Worm (Caenorhabditis elegans): ENCODE results near the gene C28C12.1.

C28C12.1 gene

ce11 chrIV:8528345-8528744 lies 26.9 kb downstream of the C28C12.1 start:
- TF ChIP-seq ets-7 (tag; optimal IDR thresholded peaks at IDR 0.05): no peak
- TF ChIP-seq ama-1 (optimal IDR thresholded peaks at IDR 0.05): no peak
- TF ChIP-seq hmbx-1 (tag; optimal IDR thresholded peaks at IDR 0.05): no peak
- no peak for TF ChIP-seq hnd-1 (tag; optimal IDR thresholded peaks at IDR 0.05)
- TF ChIP-seq F13C5.2 (tag; optimal IDR thresholded peaks at IDR 0.05): no peak
- TF ChIP-seq ceh-13 (GFP tag; optimal IDR thresholded peaks at IDR 0.05): no peak
- no peak for TF ChIP-seq tra-4 (tag; optimal IDR thresholded peaks at IDR 0.05)
- no peak for TF ChIP-seq sea-1 (GFP tag; conservative IDR thresholded peaks at IDR 0.05)
- TF ChIP-seq tbx-37 (GFP tag; conservative IDR thresholded peaks at IDR 0.05): no peak
- TF ChIP-seq tbx-11 (GFP tag; IDR thresholded peaks at IDR 0.05): no peak
- TF ChIP-seq aly-1 (tag; optimal IDR thresholded peaks at IDR 0.05): no peak
- no peak for TF ChIP-seq scrt-1 (GFP tag; IDR thresholded peaks at IDR 0.05)
- no peak for TF ChIP-seq ceh-36 (tag; optimal IDR thresholded peaks at IDR 0.05)
- no peak for TF ChIP-seq flt-1 (GFP tag; IDR thresholded peaks at IDR 0.05)
- TF ChIP-seq hmg-4 (GFP tag; optimal IDR thresholded peaks at IDR 0.05): no peak
- no peak for TF ChIP-seq pes-1 (GFP tag; IDR thresholded peaks at IDR 0.05)

- TF ChIP-seq tbx-11 (GFP tag; IDR thresholded peaks at IDR 0.05): no peak
- TF ChIP-seq ceh-36 (tag; optimal IDR thresholded peaks at IDR 0.05): no peak
Measured at ce11 chrIV:8529039-8529438, 27.6 kb downstream of the C28C12.1 start.

- TF ChIP-seq aly-1 (tag; optimal IDR thresholded peaks at IDR 0.05) (no peak), scrt-1 (GFP tag; IDR thresholded peaks at IDR 0.05) (no peak), B0310.2 (tag; optimal IDR thresholded peaks at IDR 0.05) (no peak), F13C5.2 (tag; optimal IDR thresholded peaks at IDR 0.05) (no peak), pes-1 (GFP tag; IDR thresholded peaks at IDR 0.05) (no peak), ets-7 (tag; optimal IDR thresholded peaks at IDR 0.05) (no peak), ceh-13 (GFP tag; optimal IDR thresholded peaks at IDR 0.05) (no peak), hmg-4 (GFP tag; optimal IDR thresholded peaks at IDR 0.05) (no peak), tbx-11 (GFP tag; IDR thresholded peaks at IDR 0.05) (no peak), ceh-36 (tag; optimal IDR thresholded peaks at IDR 0.05) (no peak), hnd-1 (tag; optimal IDR thresholded peaks at IDR 0.05) (no peak), flt-1 (GFP tag; IDR thresholded peaks at IDR 0.05) (no peak), ama-1 (optimal IDR thresholded peaks at IDR 0.05) (no peak), hmbx-1 (tag; optimal IDR thresholded peaks at IDR 0.05) (no peak), sea-1 (GFP tag; conservative IDR thresholded peaks at IDR 0.05) (no peak), tra-4 (tag; optimal IDR thresholded peaks at IDR 0.05) (no peak), tbx-37 (GFP tag; conservative IDR thresholded peaks at IDR 0.05) (no peak)
Measured at ce11 chrIV:8530042-8531027, 28.9 kb downstream of the C28C12.1 start.

ce11 chrIV:8532024-8532423 lies 30.5 kb downstream of the C28C12.1 start:
- no peak for TF ChIP-seq aly-1 (tag; optimal IDR thresholded peaks at IDR 0.05)

- TF ChIP-seq hmbx-1 (tag; optimal IDR thresholded peaks at IDR 0.05) (no peak), B0310.2 (tag; optimal IDR thresholded peaks at IDR 0.05) (no peak), tra-4 (tag; optimal IDR thresholded peaks at IDR 0.05) (no peak), ama-1 (optimal IDR thresholded peaks at IDR 0.05) (no peak), sea-1 (GFP tag; conservative IDR thresholded peaks at IDR 0.05) (no peak), tbx-11 (GFP tag; IDR thresholded peaks at IDR 0.05) (no peak), ets-7 (tag; optimal IDR thresholded peaks at IDR 0.05) (no peak)
Measured at ce11 chrIV:8532796-8533195, 31.3 kb downstream of the C28C12.1 start.

- TF ChIP-seq hmg-4 (GFP tag; optimal IDR thresholded peaks at IDR 0.05): no peak
- no peak for TF ChIP-seq tra-4 (tag; optimal IDR thresholded peaks at IDR 0.05)
- TF ChIP-seq ceh-13 (GFP tag; optimal IDR thresholded peaks at IDR 0.05): no peak
- no peak for TF ChIP-seq B0310.2 (tag; optimal IDR thresholded peaks at IDR 0.05)
- no peak for TF ChIP-seq tbx-37 (GFP tag; conservative IDR thresholded peaks at IDR 0.05)
- TF ChIP-seq hmbx-1 (tag; optimal IDR thresholded peaks at IDR 0.05): no peak
- no peak for TF ChIP-seq aly-1 (tag; optimal IDR thresholded peaks at IDR 0.05)
- no peak for TF ChIP-seq tbx-11 (GFP tag; IDR thresholded peaks at IDR 0.05)
- no peak for TF ChIP-seq hnd-1 (tag; optimal IDR thresholded peaks at IDR 0.05)
- TF ChIP-seq scrt-1 (GFP tag; IDR thresholded peaks at IDR 0.05): no peak
- no peak for TF ChIP-seq ceh-36 (tag; optimal IDR thresholded peaks at IDR 0.05)
- TF ChIP-seq ama-1 (optimal IDR thresholded peaks at IDR 0.05): no peak
- TF ChIP-seq F13C5.2 (tag; optimal IDR thresholded peaks at IDR 0.05): no peak
- TF ChIP-seq sea-1 (GFP tag; conservative IDR thresholded peaks at IDR 0.05): no peak
- TF ChIP-seq flt-1 (GFP tag; IDR thresholded peaks at IDR 0.05): no peak
- no peak for TF ChIP-seq ets-7 (tag; optimal IDR thresholded peaks at IDR 0.05)
- no peak for TF ChIP-seq pes-1 (GFP tag; IDR thresholded peaks at IDR 0.05)
Measured at ce11 chrIV:8534189-8534588, 32.7 kb downstream of the C28C12.1 start.

ce11 chrIV:8534997-8535414 lies 33.5 kb downstream of the C28C12.1 start:
- TF ChIP-seq pes-1 (GFP tag; IDR thresholded peaks at IDR 0.05): no peak
- TF ChIP-seq hmg-4 (GFP tag; optimal IDR thresholded peaks at IDR 0.05): no peak
- TF ChIP-seq hnd-1 (tag; optimal IDR thresholded peaks at IDR 0.05): no peak
- TF ChIP-seq scrt-1 (GFP tag; IDR thresholded peaks at IDR 0.05): no peak
- TF ChIP-seq F13C5.2 (tag; optimal IDR thresholded peaks at IDR 0.05): no peak
- no peak for TF ChIP-seq hmbx-1 (tag; optimal IDR thresholded peaks at IDR 0.05)
- TF ChIP-seq ama-1 (optimal IDR thresholded peaks at IDR 0.05): no peak
- TF ChIP-seq tra-4 (tag; optimal IDR thresholded peaks at IDR 0.05): no peak

ce11 chrIV:8535946-8536345 lies 34.5 kb downstream of the C28C12.1 start:
- TF ChIP-seq B0310.2 (tag; optimal IDR thresholded peaks at IDR 0.05): no peak
- TF ChIP-seq pes-1 (GFP tag; IDR thresholded peaks at IDR 0.05): no peak
- no peak for TF ChIP-seq scrt-1 (GFP tag; IDR thresholded peaks at IDR 0.05)
- no peak for TF ChIP-seq tra-4 (tag; optimal IDR thresholded peaks at IDR 0.05)
- no peak for TF ChIP-seq hnd-1 (tag; optimal IDR thresholded peaks at IDR 0.05)
- no peak for TF ChIP-seq hmbx-1 (tag; optimal IDR thresholded peaks at IDR 0.05)
- TF ChIP-seq aly-1 (tag; optimal IDR thresholded peaks at IDR 0.05): no peak
- TF ChIP-seq tbx-11 (GFP tag; IDR thresholded peaks at IDR 0.05): no peak
- TF ChIP-seq tbx-37 (GFP tag; conservative IDR thresholded peaks at IDR 0.05): no peak
- TF ChIP-seq ets-7 (tag; optimal IDR thresholded peaks at IDR 0.05): no peak
- no peak for TF ChIP-seq sea-1 (GFP tag; conservative IDR thresholded peaks at IDR 0.05)
- TF ChIP-seq ceh-36 (tag; optimal IDR thresholded peaks at IDR 0.05): no peak
- TF ChIP-seq flt-1 (GFP tag; IDR thresholded peaks at IDR 0.05): no peak
